Fruit fly (Drosophila melanogaster) whole organism, wandering third instar larva: ENCODE results near the gene CG32243.

ENCODE experiments used
- Hnf4 ChIP-seq: fragments of 200-800 bp; sonication (Bioruptor generic); optimal IDR thresholded peaks from 2 replicates; lab custom pipeline; 2016; ENCODE audit warnings: missing biosample characterization, mild to moderate bottlenecking, missing genetic modification characterization
- Mio ChIP-seq: sonication (Bioruptor generic); optimal IDR thresholded peaks from 2 replicates; lab custom pipeline; 2016; ENCODE audit warnings: missing biosample characterization, missing genetic modification characterization
- N ChIP-seq: fragments of >200 bp; optimal IDR thresholded peaks from 2 replicates; lab custom pipeline; 2018; ENCODE audit warnings: missing biosample characterization, missing external identifiers, missing genetic modification characterization
- Sp1 ChIP-seq: fragments of 200-800 bp; sonication (Bioruptor generic); optimal IDR thresholded peaks from 3 replicates; lab custom pipeline; 2019; ENCODE audit warnings: missing biosample characterization, mild to moderate bottlenecking, missing genetic modification characterization, moderate library complexity
- brk ChIP-seq: fragments of 200-800 bp; sonication (Bioruptor generic); optimal IDR thresholded peaks from 2 replicates; lab custom pipeline; 2016; ENCODE audit warnings: missing biosample characterization, mild to moderate bottlenecking, missing genetic modification characterization
- dl ChIP-seq, 2 experiments: fragments of 175-275, 200-275 bp in 1 of 2; fragments of 200-275 bp in 1 of 2; sonication (Bioruptor generic); optimal IDR thresholded peaks; lab custom pipeline; 2018; ENCODE audit warnings: mild to moderate bottlenecking in 2 of 2, missing biosample characterization in 2 of 2, missing genetic modification characterization in 2 of 2, moderate library complexity in 2 of 2; ENCODE audit not compliant: partially characterized antibody in 2 of 2, insufficient read depth in 1 of 2
- ey ChIP-seq: fragments of 200-800 bp; sonication (Bioruptor generic); optimal IDR thresholded peaks from 2 replicates; lab custom pipeline; 2016; ENCODE audit warnings: missing biosample characterization, missing genetic modification characterization
- pan ChIP-seq: fragments of >200 bp; optimal IDR thresholded peaks from 2 replicates; lab custom pipeline; 2017
- psq ChIP-seq: fragments of 200-800 bp; sonication (Bioruptor generic); optimal IDR thresholded peaks from 3 replicates; lab custom pipeline; 2017; ENCODE audit warnings: missing biosample characterization, mild to moderate bottlenecking, missing genetic modification characterization, moderate library complexity
- rgr ChIP-seq: fragments of 200-800 bp; sonication (Bioruptor generic); optimal IDR thresholded peaks from 3 replicates; lab custom pipeline; 2016; ENCODE audit warnings: missing biosample characterization, mild to moderate bottlenecking, missing genetic modification characterization
- sv ChIP-seq: fragments of 200-800 bp; sonication (Bioruptor generic); optimal IDR thresholded peaks from 3 replicates; lab custom pipeline; 2016; ENCODE audit warnings: missing biosample characterization, missing genetic modification characterization

DNA sequence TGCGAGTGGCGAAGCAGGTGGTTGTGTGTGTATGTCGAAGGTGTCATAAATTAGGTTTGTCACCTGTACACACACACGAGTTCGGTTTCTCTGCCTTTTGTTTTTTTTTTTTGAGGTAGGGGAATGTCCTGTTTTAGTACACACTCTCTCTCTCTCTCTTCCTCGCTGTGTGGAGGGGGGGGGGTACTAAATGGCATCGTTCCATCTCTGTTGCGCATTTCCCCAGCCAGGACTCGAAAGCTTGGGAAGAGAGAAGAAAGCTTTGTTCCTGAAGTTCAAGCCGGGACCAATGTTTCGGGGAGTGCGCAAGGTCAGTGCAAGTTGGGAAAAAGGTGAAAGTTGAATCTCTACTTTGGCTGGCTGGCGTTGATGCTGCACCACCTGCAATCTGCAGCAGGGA, 33.4 kb upstream of the CG32243 start:
- TF ChIP-seq Sp1 (GFP tag; lab: Kevin White, UChicago) = no peak
- no peak for TF ChIP-seq pan
- TF ChIP-seq brk = no peak
- TF ChIP-seq N (GFP tag; lab: Kevin White, UChicago) = no peak
- no peak for TF ChIP-seq rgr
- no peak for TF ChIP-seq Mio (GFP tag; lab: Kevin White, UChicago)
- TF ChIP-seq psq (GFP tag; lab: Kevin White, UChicago) = no peak
- no peak for TF ChIP-seq ey (GFP tag; lab: Kevin White, UChicago)
- TF ChIP-seq sv (GFP tag; lab: Kevin White, UChicago) = no peak
- TF ChIP-seq dl (GFP tag; optimal IDR thresholded peaks at IDR 0.05; lab: Kevin White, UChicago; ENCODE audit: insufficient read depth in 1 of 2, partially characterized antibody in 2 of 2) = no peak
- no peak for TF ChIP-seq Hnf4 (GFP tag; lab: Kevin White, UChicago)
